Worm (Caenorhabditis elegans) whole organism, young adult: ENCODE measurements around the gene sqv-2.

ENCODE experiments used
- B0261.1 ChIP-seq: sonication (generic microtip); optimal IDR thresholded peaks from 2 replicates; lab custom pipeline; 2016; ENCODE audit warnings: mild to moderate bottlenecking, missing genetic modification characterization, moderate library complexity, missing compliant biosample characterization
- D2030.7 ChIP-seq: fragments of 200-800 bp; sonication (Bioruptor generic); IDR thresholded peaks from 2 replicates; pipeline ENCODE4 v1.3.6; 2022; ENCODE audit warnings: missing genetic modification reagents, missing genetic modification characterization, missing compliant biosample characterization
- F22D6.2 ChIP-seq: sonication (generic microtip); optimal IDR thresholded peaks from 2 replicates; lab custom pipeline; 2016; ENCODE audit warnings: mild to moderate bottlenecking, missing genetic modification characterization, missing compliant biosample characterization
- F37B4.10 ChIP-seq: fragments of 200-800 bp; sonication (Bioruptor generic); IDR thresholded peaks from 2 replicates; pipeline ENCODE4 v1.3.6; 2022; ENCODE audit warnings: missing genetic modification characterization, missing compliant biosample characterization
- K11D2.4 ChIP-seq: fragments of 200-800 bp; sonication (Bioruptor generic); IDR thresholded peaks from 2 replicates; pipeline ENCODE4 v1.3.6; 2022; ENCODE audit warnings: missing genetic modification reagents, missing genetic modification characterization, missing compliant biosample characterization
- K12H6.12 ChIP-seq: fragments of 200-800 bp; sonication (Bioruptor generic); optimal IDR thresholded peaks from 2 replicates; lab custom pipeline; 2018; ENCODE audit warnings: mild to moderate bottlenecking, missing genetic modification characterization, missing compliant biosample characterization
- T07F8.4 ChIP-seq: sonication (generic microtip); optimal IDR thresholded peaks from 2 replicates; lab custom pipeline; 2016; ENCODE audit warnings: mild to moderate bottlenecking, missing genetic modification characterization, moderate library complexity, missing compliant biosample characterization
- T26A5.8 ChIP-seq: sonication (generic microtip); optimal IDR thresholded peaks from 2 replicates; lab custom pipeline; 2016; ENCODE audit warnings: missing genetic modification characterization, missing compliant biosample characterization
- Y53F4B.3 ChIP-seq: fragments of 200-800 bp; sonication (Bioruptor generic); IDR thresholded peaks from 2 replicates; pipeline ENCODE4 v1.3.6; 2022; ENCODE audit warnings: missing genetic modification reagents, missing genetic modification characterization, missing compliant biosample characterization
- Y53G8AR.9 ChIP-seq: fragments of 200-800 bp; sonication (Bioruptor generic); conservative IDR thresholded peaks from 2 replicates; pipeline ENCODE4 v1.3.6; 2022; ENCODE audit warnings: missing genetic modification reagents, missing genetic modification characterization, missing compliant biosample characterization
- aptf-3 ChIP-seq: fragments of 200-800 bp; sonication (Bioruptor generic); IDR thresholded peaks from 2 replicates; pipeline ENCODE4 v1.3.6; 2022; ENCODE audit warnings: missing genetic modification characterization, missing compliant biosample characterization
- attf-3 ChIP-seq: fragments of 200-800 bp; sonication (Bioruptor generic); conservative IDR thresholded peaks from 2 replicates; pipeline ENCODE4 v1.3.6; 2022; ENCODE audit warnings: missing genetic modification reagents, missing genetic modification characterization, missing compliant biosample characterization
- ccch-3 ChIP-seq: fragments of 200-800 bp; sonication (Bioruptor generic); optimal IDR thresholded peaks from 2 replicates; lab custom pipeline; 2018; ENCODE audit warnings: mild to moderate bottlenecking, missing genetic modification characterization, missing compliant biosample characterization
- ceh-79 ChIP-seq: sonication (generic microtip); optimal IDR thresholded peaks from 2 replicates; lab custom pipeline; 2017; ENCODE audit warnings: mild to moderate bottlenecking, missing genetic modification characterization, missing compliant biosample characterization
- ceh-91 ChIP-seq: fragments of 200-800 bp; sonication (Bioruptor generic); IDR thresholded peaks from 2 replicates; pipeline ENCODE4 v1.3.6; 2022; ENCODE audit warnings: missing genetic modification reagents, missing genetic modification characterization, missing compliant biosample characterization
- die-1 ChIP-seq: sonication (generic microtip); optimal IDR thresholded peaks from 2 replicates; lab custom pipeline; 2016; ENCODE audit warnings: missing genotype, mild to moderate bottlenecking, missing genetic modification characterization, missing compliant biosample characterization
- dpff-1 ChIP-seq: sonication (generic microtip); optimal IDR thresholded peaks from 2 replicates; lab custom pipeline; 2017; ENCODE audit warnings: mild to moderate bottlenecking, missing genetic modification characterization, missing compliant biosample characterization
- dpl-1 ChIP-seq: fragments of 150-350 bp; optimal IDR thresholded peaks from 2 replicates; lab custom pipeline; 2014; ENCODE audit warnings: missing biosample characterization, missing genetic modification reagents, missing genetic modification characterization
- egrh-3 ChIP-seq: fragments of 200-800 bp; sonication (Bioruptor generic); IDR thresholded peaks from 2 replicates; pipeline ENCODE4 v1.3.6; 2022; ENCODE audit warnings: missing genetic modification reagents, missing genetic modification characterization, missing compliant biosample characterization
- him-1 ChIP-seq: sonication (generic microtip); optimal IDR thresholded peaks from 2 replicates; lab custom pipeline; 2016; ENCODE audit warnings: missing genotype, missing genetic modification reagents, missing genetic modification characterization, missing compliant biosample characterization
- hlh-12 ChIP-seq: sonication (generic microtip); optimal IDR thresholded peaks from 2 replicates; lab custom pipeline; 2016; ENCODE audit warnings: missing genetic modification characterization, missing compliant biosample characterization
- hlh-26 ChIP-seq: fragments of 200-800 bp; sonication (Bioruptor generic); conservative IDR thresholded peaks from 2 replicates; pipeline ENCODE4 v1.3.6; 2022; ENCODE audit warnings: missing genetic modification reagents, missing genetic modification characterization, missing compliant biosample characterization
- hmg-1.2 ChIP-seq: fragments of 200-800 bp; sonication (Bioruptor generic); IDR thresholded peaks from 2 replicates; pipeline ENCODE4 v1.3.6; 2022; ENCODE audit warnings: missing genetic modification reagents, missing genetic modification characterization, missing compliant biosample characterization
- hmg-20 ChIP-seq: fragments of 200-800 bp; sonication (Bioruptor generic); IDR thresholded peaks from 2 replicates; pipeline ENCODE4 v1.3.6; 2022; ENCODE audit warnings: missing genetic modification reagents, missing genetic modification characterization, missing compliant biosample characterization
- lag-1 ChIP-seq: fragments of 200-800 bp; sonication (Bioruptor generic); IDR thresholded peaks from 2 replicates; pipeline ENCODE4 v1.3.6; 2022; ENCODE audit warnings: missing genetic modification reagents, missing genetic modification characterization, missing compliant biosample characterization
- let-607 ChIP-seq, 2 experiments: fragments of 200-800 bp in 1 of 2; sonication (Bioruptor generic) in 1 of 2; sonication (generic microtip) in 1 of 2; optimal IDR thresholded peaks; 2 replicates each; lab custom pipeline; 2016 to 2018; ENCODE audit warnings: mild to moderate bottlenecking in 2 of 2, missing compliant biosample characterization in 2 of 2, missing genetic modification characterization in 2 of 2, moderate library complexity in 2 of 2, missing genotype in 1 of 2
- lin-26 ChIP-seq: fragments of 200-800 bp; sonication (Bioruptor generic); IDR thresholded peaks from 2 replicates; pipeline ENCODE4 v1.3.6; 2022; ENCODE audit warnings: missing genetic modification reagents, missing genetic modification characterization, missing compliant biosample characterization
- lin-40 ChIP-seq: sonication (generic microtip); optimal IDR thresholded peaks from 2 replicates; lab custom pipeline; 2016; ENCODE audit warnings: missing genetic modification characterization, mild to moderate bottlenecking, missing compliant biosample characterization, missing genotype, missing genetic modification reagents
- lin-54 ChIP-seq: fragments of 200-800 bp; sonication (Bioruptor generic); optimal IDR thresholded peaks from 2 replicates; lab custom pipeline; 2018; ENCODE audit warnings: mild to moderate bottlenecking, missing genetic modification characterization, missing compliant biosample characterization
- lir-1 ChIP-seq: fragments of 200-800 bp; sonication (Bioruptor generic); conservative IDR thresholded peaks from 2 replicates; pipeline ENCODE4 v1.3.6; 2022; ENCODE audit warnings: missing genetic modification reagents, missing genetic modification characterization, missing compliant biosample characterization
- lsl-1 ChIP-seq: fragments of 200-800 bp; sonication (Bioruptor generic); optimal IDR thresholded peaks from 2 replicates; lab custom pipeline; 2018; ENCODE audit warnings: mild to moderate bottlenecking, missing genetic modification characterization, moderate library complexity, missing compliant biosample characterization
- madf-3 ChIP-seq: fragments of 200-800 bp; sonication (Bioruptor generic); IDR thresholded peaks from 2 replicates; pipeline ENCODE4 v1.3.6; 2022; ENCODE audit warnings: missing genetic modification reagents, missing genetic modification characterization, missing compliant biosample characterization
- madf-6 ChIP-seq: fragments of 200-800 bp; sonication (Bioruptor generic); IDR thresholded peaks from 2 replicates; pipeline ENCODE4 v1.3.6; 2022; ENCODE audit warnings: missing genetic modification reagents, missing genetic modification characterization, missing compliant biosample characterization
- nhr-80 ChIP-seq: sonication (generic microtip); optimal IDR thresholded peaks from 2 replicates; lab custom pipeline; 2016; ENCODE audit warnings: missing genetic modification characterization, missing compliant biosample characterization
- nhr-90 ChIP-seq: sonication (generic microtip); optimal IDR thresholded peaks from 2 replicates; lab custom pipeline; 2016; ENCODE audit warnings: missing genotype, mild to moderate bottlenecking, missing genetic modification characterization, missing compliant biosample characterization
- rcor-1 ChIP-seq: fragments of 200-800 bp; sonication (Bioruptor generic); IDR thresholded peaks from 2 replicates; pipeline ENCODE4 v1.3.6; 2022; ENCODE audit warnings: missing genetic modification reagents, missing genetic modification characterization, missing compliant biosample characterization
- rec-8 ChIP-seq, 2 experiments: sonication (generic microtip); optimal IDR thresholded peaks; 2 replicates each; lab custom pipeline; 2016; ENCODE audit warnings: mild to moderate bottlenecking in 2 of 2, missing genetic modification characterization in 2 of 2, missing genetic modification reagents in 2 of 2, missing genotype in 2 of 2, missing biosample characterization in 1 of 2, missing compliant biosample characterization in 1 of 2, moderate library complexity in 1 of 2
- sdz-38 ChIP-seq: sonication (generic microtip); optimal IDR thresholded peaks from 2 replicates; lab custom pipeline; 2016; ENCODE audit warnings: missing genotype, missing genetic modification characterization, missing compliant biosample characterization
- sea-2 ChIP-seq: fragments of 200-800 bp; sonication (Bioruptor generic); IDR thresholded peaks from 2 replicates; pipeline ENCODE4 v1.3.6; 2022; ENCODE audit warnings: missing genetic modification characterization, missing compliant biosample characterization
- tbp1 ChIP-seq: fragments of 200-800 bp; sonication (Bioruptor generic); optimal IDR thresholded peaks from 2 replicates; lab custom pipeline; 2018; ENCODE audit warnings: mild to moderate bottlenecking, missing genetic modification characterization, missing compliant biosample characterization
- unc-62 ChIP-seq: fragments of 150-350 bp; optimal IDR thresholded peaks from 2 replicates; lab custom pipeline; 2014; ENCODE audit warnings: missing biosample characterization, missing genetic modification reagents, missing genetic modification characterization
- ztf-25 ChIP-seq: fragments of 200-800 bp; sonication (Bioruptor generic); IDR thresholded peaks from 2 replicates; pipeline ENCODE4 v1.3.6; 2022; ENCODE audit warnings: missing genetic modification reagents, missing genetic modification characterization, missing compliant biosample characterization
- ztf-26 ChIP-seq: sonication (generic microtip); optimal IDR thresholded peaks from 2 replicates; lab custom pipeline; 2017; ENCODE audit warnings: missing genetic modification characterization, missing compliant biosample characterization
- ztf-28 ChIP-seq: fragments of 200-800 bp; sonication (Bioruptor generic); IDR thresholded peaks from 2 replicates; pipeline ENCODE4 v1.3.6; 2022; ENCODE audit warnings: missing genetic modification reagents, missing genetic modification characterization, missing compliant biosample characterization
- ztf-3 ChIP-seq: fragments of 200-800 bp; sonication (Bioruptor generic); optimal IDR thresholded peaks from 2 replicates; lab custom pipeline; 2018; ENCODE audit warnings: mild to moderate bottlenecking, missing genetic modification characterization, missing compliant biosample characterization

sqv-2 gene

DNA sequence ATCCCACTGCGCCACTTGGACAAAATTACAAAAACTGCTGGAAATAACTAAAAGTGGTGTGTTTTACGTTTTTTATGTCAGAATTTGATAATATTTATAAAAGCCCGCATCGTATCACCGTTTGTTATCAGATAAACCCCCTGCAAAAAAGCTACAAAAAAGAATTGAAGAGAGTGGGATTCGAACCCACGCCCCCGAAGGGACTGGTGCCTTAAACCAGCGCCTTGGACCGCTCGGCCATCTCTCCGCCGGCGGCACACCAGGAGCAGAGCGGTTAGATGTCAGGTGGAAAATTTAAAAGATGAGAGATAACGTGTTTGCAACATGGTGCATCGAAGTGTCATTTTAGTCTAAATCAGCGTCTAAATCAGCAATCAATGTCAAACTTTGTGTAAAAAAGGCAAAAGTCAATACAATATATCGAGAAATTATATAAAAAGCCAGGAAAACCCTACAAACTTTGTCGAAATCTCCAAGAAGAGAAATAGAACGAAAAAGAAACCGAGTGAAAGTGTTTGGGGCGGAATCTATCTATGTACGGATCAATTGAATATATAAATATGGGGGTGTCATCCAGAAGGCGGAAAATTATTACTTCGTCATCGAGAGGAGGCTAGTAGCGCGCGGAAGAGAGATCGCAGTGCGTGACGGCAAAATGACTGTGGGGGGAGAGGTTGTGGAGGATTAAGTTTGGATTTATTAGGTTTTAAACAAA lies 32.7 kb downstream of the sqv-2 start (continued):
- TF ChIP-seq hlh-12 (tag; lab: Kevin White, UChicago): no peak
- TF ChIP-seq ztf-3 (GFP tag; lab: Kevin White, UChicago): peak; percentile 26
- peak in 1 of 2 experiments; percentile 11 for TF ChIP-seq let-607 (tag; optimal IDR thresholded peaks at IDR 0.05; lab: Kevin White, UChicago)
- TF ChIP-seq aptf-3 (GFP tag; lab: Robert Waterston, UW): no peak
- TF ChIP-seq lsl-1 (GFP tag; lab: Kevin White, UChicago): peak; percentile 45
- no peak for TF ChIP-seq hmg-20 (GFP tag; lab: Robert Waterston, UW)
- TF ChIP-seq tbp1 (GFP tag; lab: Kevin White, UChicago): peak; percentile 90
- TF ChIP-seq Y53F4B.3: no peak
- TF ChIP-seq ztf-26 (tag; lab: Kevin White, UChicago): no peak
- no peak for TF ChIP-seq sea-2 (GFP tag; lab: Robert Waterston, UW)
- peak; percentile 39; the same call in 1 of the 2 replicates for TF ChIP-seq rcor-1
- peak; percentile 66 for TF ChIP-seq hmg-1.2
- TF ChIP-seq hlh-26 (GFP tag; lab: Robert Waterston, UW): no peak
- TF ChIP-seq ceh-79: no peak
- TF ChIP-seq nhr-80: peak; percentile 11
- TF ChIP-seq die-1 (tag; lab: Kevin White, UChicago): peak; percentile 73
- no peak for TF ChIP-seq Y53G8AR.9
- TF ChIP-seq dpff-1 (tag; lab: Kevin White, UChicago): no peak

- no peak for TF ChIP-seq lag-1
- TF ChIP-seq F22D6.2 (tag; lab: Kevin White, UChicago): no peak
- TF ChIP-seq T07F8.4 (tag; lab: Kevin White, UChicago): no peak
- peak; percentile 76 for TF ChIP-seq lin-26
- TF ChIP-seq let-607 (tag; optimal IDR thresholded peaks at IDR 0.05; lab: Kevin White, UChicago): no peak
- 0 out of 2 replicates have a peak, but pooled peaks have one; percentile 17 for TF ChIP-seq lir-1
- peak; percentile 75 for TF ChIP-seq D2030.7 (GFP tag; lab: Robert Waterston, UW)
- no peak for TF ChIP-seq T26A5.8
- TF ChIP-seq unc-62 (GFP tag; lab: Kevin White, UChicago): no peak
- peak; percentile 40 for TF ChIP-seq madf-6
- no peak for TF ChIP-seq attf-3 (GFP tag; lab: Robert Waterston, UW)
- TF ChIP-seq ccch-3 (GFP tag; lab: Kevin White, UChicago): no peak
- TF ChIP-seq ztf-28: no peak
- TF ChIP-seq madf-3 (GFP tag; lab: Robert Waterston, UW): no peak
- TF ChIP-seq nhr-80: no peak
- peak; percentile 17 for TF ChIP-seq lin-54
- no peak for TF ChIP-seq Y53F4B.3
- peak; percentile 37 to 55 for TF ChIP-seq rec-8 (tag; optimal IDR thresholded peaks at IDR 0.05; lab: Kevin White, UChicago)
- peak; percentile 83 for TF ChIP-seq B0261.1 (tag; lab: Kevin White, UChicago)
- TF ChIP-seq lin-40: no peak
- TF ChIP-seq nhr-90 (tag; lab: Kevin White, UChicago): peak; percentile 67
- no peak for TF ChIP-seq K12H6.12 (tag; lab: Kevin White, UChicago)
- TF ChIP-seq ztf-26 (tag; lab: Kevin White, UChicago): no peak
- TF ChIP-seq dpl-1 (GFP tag; lab: Kevin White, UChicago): no peak
- no peak for TF ChIP-seq sdz-38 (tag; lab: Kevin White, UChicago)
- TF ChIP-seq ztf-25 (GFP tag; lab: Robert Waterston, UW): 0 out of 2 replicates have a peak, but pooled peaks have one; percentile 25
- peak; percentile 75 for TF ChIP-seq him-1 (tag; lab: Kevin White, UChicago)
- TF ChIP-seq K11D2.4 (GFP tag; lab: Robert Waterston, UW): no peak
- peak; percentile 43; the same call in 1 of the 2 replicates for TF ChIP-seq egrh-3 (GFP tag; lab: Robert Waterston, UW)
- no peak for TF ChIP-seq ceh-91 (GFP tag; lab: Robert Waterston, UW)
- no peak for TF ChIP-seq F37B4.10
Observed at ce11 chrII:2859873-2860821, 34.0 kb downstream of the sqv-2 start.
